Fruit fly (Drosophila melanogaster) whole organism: ENCODE results near the gene Snx1.

Experiments
- CG8478 ChIP-seq: fragments of >200 bp; optimal IDR thresholded peaks from 2 replicates; lab custom pipeline; 2018; ENCODE audit warnings: inconsistent platforms
- Dll ChIP-seq: fragments of >200 bp; optimal IDR thresholded peaks from 2 replicates; lab custom pipeline; 2017
- EcR ChIP-seq, 2 experiments: fragments of >200 bp; optimal IDR thresholded peaks; 2 replicates each; lab custom pipeline; 2017; ENCODE audit warnings: missing biosample characterization in 2 of 2, missing genetic modification characterization in 2 of 2, missing genetic modification reagents in 2 of 2
- pan ChIP-seq: fragments of >200 bp; optimal IDR thresholded peaks from 2 replicates; lab custom pipeline; 2017
- psq ChIP-seq: fragments of >200 bp; optimal IDR thresholded peaks from 2 replicates; lab custom pipeline; 2017
- usp ChIP-seq: fragments of >200 bp; optimal IDR thresholded peaks from 2 replicates; lab custom pipeline; 2017; ENCODE audit warnings: missing biosample characterization, missing genetic modification characterization, mixed read lengths

- TF ChIP-seq CG8478 (lab: Kevin White, UChicago) (no peak), EcR (GFP tag; optimal IDR thresholded peaks at IDR 0.05; lab: Kevin White, UChicago) (no peak), usp (no peak), psq (no peak), pan (lab: Kevin White, UChicago) (no peak), Dll (lab: Kevin White, UChicago) (no peak)
These were observed 27.0 kb downstream of the Snx1 start for dm6 chr2L:3476399-3477056.
